Worm (Caenorhabditis elegans): ENCODE data around the gene mrps-17.
A peak's percentile ranks its signal among the peaks of the same experiment; 100 is the strongest.

Gene mrps-17

ce11 chrIII:6396381-6396780 is 35.2 kb downstream of the mrps-17 start (continued):
- peak; percentile 50; the same call in 1 of the 2 replicates for TF ChIP-seq grh-1 (GFP tag; IDR thresholded peaks at IDR 0.05)
- TF ChIP-seq nhr-90 (tag; optimal IDR thresholded peaks at IDR 0.05; ENCODE audit: poor library complexity): peak; percentile 40
- no peak for TF ChIP-seq nhr-76 (tag; optimal IDR thresholded peaks at IDR 0.05)
- TF ChIP-seq unc-30 (tag; optimal IDR thresholded peaks at IDR 0.05): no peak
- peak; percentile 79 to 99 (median 89) for TF ChIP-seq elt-3 (tag; optimal IDR thresholded peaks at IDR 0.05)
- TF ChIP-seq hlh-17 (GFP tag; optimal IDR thresholded peaks at IDR 0.05; ENCODE audit: borderline replicate concordance): no peak
- no peak for TF ChIP-seq nhr-12 (tag; optimal IDR thresholded peaks at IDR 0.05)
- TF ChIP-seq ceh-8 (GFP tag; optimal IDR thresholded peaks at IDR 0.05): no peak
- no peak for TF ChIP-seq lin-35 (GFP tag; optimal IDR thresholded peaks at IDR 0.05)
- TF ChIP-seq dsc-1 (tag; optimal IDR thresholded peaks at IDR 0.05): no peak
- TF ChIP-seq elt-2 (tag; optimal IDR thresholded peaks at IDR 0.05): peak; percentile 96
- no peak for TF ChIP-seq pag-3 (tag; optimal IDR thresholded peaks at IDR 0.05; ENCODE audit: borderline replicate concordance, insufficient read depth)
- no peak for TF ChIP-seq ceh-90 (tag; optimal IDR thresholded peaks at IDR 0.05)
- TF ChIP-seq lin-14 (GFP tag; optimal IDR thresholded peaks at IDR 0.05): peak; percentile 59
- TF ChIP-seq fkh-10 (GFP tag; optimal IDR thresholded peaks at IDR 0.05): no peak
- TF ChIP-seq lin-39 (tag; optimal IDR thresholded peaks at IDR 0.05): no peak
- TF ChIP-seq snu-23 (GFP tag; optimal IDR thresholded peaks at IDR 0.05): peak; percentile 34
- no peak for TF ChIP-seq mep-1 (tag; optimal IDR thresholded peaks at IDR 0.05)
- TF ChIP-seq mef-2 (tag; optimal IDR thresholded peaks at IDR 0.05): no peak
- no peak for TF ChIP-seq zip-4 (GFP tag; optimal IDR thresholded peaks at IDR 0.05)
- TF ChIP-seq unc-98 (GFP tag; IDR thresholded peaks at IDR 0.05): no peak
- TF ChIP-seq lir-3 (tag; optimal IDR thresholded peaks at IDR 0.05; ENCODE audit: poor library complexity): no peak
- no peak for TF ChIP-seq mab-9 (GFP tag; IDR thresholded peaks at IDR 0.05)
- peak; percentile 23 for TF ChIP-seq pqm-1 (tag; optimal IDR thresholded peaks at IDR 0.05)

- TF ChIP-seq elt-3 (tag; optimal IDR thresholded peaks at IDR 0.05): peak in 3 of 6 experiments; percentile 21 to 40 (median 35)
- TF ChIP-seq nhr-71 (tag; optimal IDR thresholded peaks at IDR 0.05): peak; percentile 12
- TF ChIP-seq zag-1 (tag; optimal IDR thresholded peaks at IDR 0.05): no peak
- no peak for TF ChIP-seq isw-1 (GFP tag; IDR thresholded peaks at IDR 0.05)
- no peak for TF ChIP-seq unc-98 (GFP tag; IDR thresholded peaks at IDR 0.05)
- TF ChIP-seq snpc-4 (tag; optimal IDR thresholded peaks at IDR 0.05): no peak
- no peak for TF ChIP-seq lin-39 (tag; optimal IDR thresholded peaks at IDR 0.05)
- TF ChIP-seq egl-27 (tag; optimal IDR thresholded peaks at IDR 0.05): no peak
- no peak for TF ChIP-seq ztf-11 (tag; optimal IDR thresholded peaks at IDR 0.05)
- no peak for TF ChIP-seq pag-3 (tag; optimal IDR thresholded peaks at IDR 0.05; ENCODE audit: borderline replicate concordance, insufficient read depth)
- TF ChIP-seq lin-15B (tag; optimal IDR thresholded peaks at IDR 0.05): no peak
- no peak for TF ChIP-seq pax-3 (tag; optimal IDR thresholded peaks at IDR 0.05)
- TF ChIP-seq sptf-1 (tag; optimal IDR thresholded peaks at IDR 0.05): no peak
- TF ChIP-seq hlh-4 (tag; optimal IDR thresholded peaks at IDR 0.05): no peak
- no peak for TF ChIP-seq nhr-76 (tag; optimal IDR thresholded peaks at IDR 0.05)
- no peak for TF ChIP-seq C04F5.9 (tag; optimal IDR thresholded peaks at IDR 0.05)
- TF ChIP-seq ets-5 (GFP tag; IDR thresholded peaks at IDR 0.05): no peak
- TF ChIP-seq snu-23 (GFP tag; optimal IDR thresholded peaks at IDR 0.05): no peak
- TF ChIP-seq unc-30 (tag; optimal IDR thresholded peaks at IDR 0.05): no peak
- TF ChIP-seq ces-1 (GFP tag; optimal IDR thresholded peaks at IDR 0.05): no peak
- TF ChIP-seq ceh-63 (GFP tag; optimal IDR thresholded peaks at IDR 0.05): no peak
- no peak for TF ChIP-seq unc-86 (tag; optimal IDR thresholded peaks at IDR 0.05)
- no peak for TF ChIP-seq egl-13 (tag; optimal IDR thresholded peaks at IDR 0.05)
- no peak for TF ChIP-seq lin-14 (GFP tag; optimal IDR thresholded peaks at IDR 0.05)
- no peak for TF ChIP-seq unc-130 (tag; optimal IDR thresholded peaks at IDR 0.05)
- no peak for TF ChIP-seq xbp-1 (tag; optimal IDR thresholded peaks at IDR 0.05)
- no peak for TF ChIP-seq nhr-237 (tag; optimal IDR thresholded peaks at IDR 0.05)
- TF ChIP-seq nhr-47 (tag; optimal IDR thresholded peaks at IDR 0.05): no peak
- TF ChIP-seq lin-35 (GFP tag; optimal IDR thresholded peaks at IDR 0.05): peak in 1 of 2 experiments; percentile 0
- TF ChIP-seq tlp-1 (tag; optimal IDR thresholded peaks at IDR 0.05): no peak
- TF ChIP-seq lin-13 (GFP tag; optimal IDR thresholded peaks at IDR 0.05): no peak
- no peak for TF ChIP-seq F16B12.6 (tag; optimal IDR thresholded peaks at IDR 0.05)
- no peak for TF ChIP-seq dsc-1 (tag; optimal IDR thresholded peaks at IDR 0.05)
- no peak for TF ChIP-seq unc-62 (GFP tag; optimal IDR thresholded peaks at IDR 0.05)
- TF ChIP-seq ztf-4 (tag; optimal IDR thresholded peaks at IDR 0.05): no peak
- peak; percentile 46 for TF ChIP-seq blmp-1 (tag; optimal IDR thresholded peaks at IDR 0.05)
These were observed 35.8 kb downstream of the mrps-17 start, which contains the start of gene oatr-1 for ce11 chrIII:6395706-6396232. Gene oatr-1 (minus strand): TSS chrIII:6396182.

Measured in whole organism, L1 larva.